Worm (Caenorhabditis elegans): Measurements from ENCODE around the gene C27F2.4.
"Not testable (repeated sequence)": the region's sequence is repeated elsewhere in the genome, so short reads cannot be mapped to it uniquely, and the experiment has no call there.

The C27F2.4 gene

DNA sequence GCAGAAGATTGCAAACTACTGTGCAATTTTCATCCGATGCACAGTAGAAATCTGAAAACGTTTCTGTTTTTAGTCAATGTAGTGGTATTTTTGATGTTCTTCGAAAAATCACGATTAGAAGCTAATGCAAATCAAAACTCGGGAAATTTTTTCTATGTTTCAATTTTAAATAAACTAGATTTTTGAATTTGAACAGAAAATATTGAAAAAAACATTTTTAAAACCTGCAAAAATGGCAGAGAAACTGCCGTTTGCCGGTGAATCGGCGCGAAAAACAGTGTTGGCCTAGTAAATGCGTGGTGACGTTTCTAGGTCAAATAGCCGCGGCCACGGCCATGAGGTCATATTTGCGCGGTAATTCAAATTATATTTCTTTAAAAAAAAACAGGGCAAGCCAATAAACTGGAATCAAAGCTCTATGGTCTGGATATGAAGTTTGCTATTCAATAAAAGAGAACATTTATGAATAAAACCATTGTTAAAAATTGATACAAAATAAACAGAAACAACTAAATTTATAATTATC lies 29.9 kb downstream of the C27F2.4 start, which contains the start of gene set-2:
Gene set-2, minus strand, starts transcription at position 51 of the 526 bp plus-strand sequence.
- TF ChIP-seq cnd-1 (tag; optimal IDR thresholded peaks at IDR 0.05) (no peak), snpc-4 (tag; optimal IDR thresholded peaks at IDR 0.05) (no peak), tbx-8 (GFP tag; optimal IDR thresholded peaks at IDR 0.05) (no peak), unc-39 (tag; optimal IDR thresholded peaks at IDR 0.05) (no peak), unc-62 (GFP tag; optimal IDR thresholded peaks at IDR 0.05) (no peak), pha-4 (tag; optimal IDR thresholded peaks at IDR 0.05) (peak; percentile 9), mab-5 (tag; optimal IDR thresholded peaks at IDR 0.05) (no peak), mls-2 (tag; optimal IDR thresholded peaks at IDR 0.05) (no peak), ceh-43 (GFP tag; optimal IDR thresholded peaks at IDR 0.05) (no peak), nhr-28 (tag; optimal IDR thresholded peaks at IDR 0.05) (no peak), hlh-1 (tag; optimal IDR thresholded peaks at IDR 0.05) (no peak), sptf-1 (tag; optimal IDR thresholded peaks at IDR 0.05) (peak; percentile 66), ceh-83 (GFP tag; optimal IDR thresholded peaks at IDR 0.05) (no peak), nhr-237 (tag; optimal IDR thresholded peaks at IDR 0.05) (no peak), lin-32 (GFP tag; optimal IDR thresholded peaks at IDR 0.05) (no peak), ztf-11 (tag; optimal IDR thresholded peaks at IDR 0.05) (no peak), drap-1 (GFP tag; optimal IDR thresholded peaks at IDR 0.05) (no peak), ces-1 (GFP tag; optimal IDR thresholded peaks at IDR 0.05) (peak; percentile 21), M03D4.4 (tag; optimal IDR thresholded peaks at IDR 0.05) (no peak), ceh-39 (tag; optimal IDR thresholded peaks at IDR 0.05) (no peak), bed-3 (GFP tag; optimal IDR thresholded peaks at IDR 0.05) (no peak), lsy-2 (tag; optimal IDR thresholded peaks at IDR 0.05) (peak; percentile 15), flh-1 (GFP tag; optimal IDR thresholded peaks at IDR 0.05) (no peak), lin-13 (tag; optimal IDR thresholded peaks at IDR 0.05) (no peak), sem-2 (GFP tag; optimal IDR thresholded peaks at IDR 0.05) (no peak)

DNA sequence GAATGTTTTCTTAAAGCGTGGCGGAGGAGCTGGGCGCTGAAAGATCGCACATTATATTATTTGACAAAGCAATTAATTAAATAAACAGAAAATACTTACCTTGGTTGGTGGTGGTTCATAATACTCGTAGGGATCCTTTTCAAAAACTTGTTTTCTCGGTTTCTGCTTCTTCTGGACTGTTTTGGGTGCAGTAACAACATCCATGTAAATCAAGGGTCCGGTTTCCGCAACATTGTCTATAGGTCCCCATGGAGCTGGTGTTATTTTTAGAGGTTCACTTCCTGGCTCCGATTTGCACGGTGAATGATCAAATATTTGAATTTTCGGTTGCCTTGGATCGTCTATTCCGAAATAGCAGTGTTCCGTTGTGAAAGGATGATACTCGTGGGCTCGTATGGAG lies 36.0 kb downstream of the C27F2.4 start:
- TF ChIP-seq mep-1 (tag; optimal IDR thresholded peaks at IDR 0.05) (no peak), elt-1 (tag; optimal IDR thresholded peaks at IDR 0.05; ENCODE audit: borderline replicate concordance, insufficient read depth) (no peak), zip-8 (tag; optimal IDR thresholded peaks at IDR 0.05) (no peak), nhr-28 (tag; optimal IDR thresholded peaks at IDR 0.05) (no peak), sem-2 (GFP tag; optimal IDR thresholded peaks at IDR 0.05) (no peak), nhr-2 (tag; optimal IDR thresholded peaks at IDR 0.05) (no peak), bed-3 (GFP tag; optimal IDR thresholded peaks at IDR 0.05) (no peak), unc-120 (tag; optimal IDR thresholded peaks at IDR 0.05; ENCODE audit: poor library complexity, severe bottlenecking) (no peak), tbx-8 (GFP tag; optimal IDR thresholded peaks at IDR 0.05) (no peak), lin-32 (GFP tag; optimal IDR thresholded peaks at IDR 0.05) (no peak), elt-3 (tag; optimal IDR thresholded peaks at IDR 0.05) (no peak), ceh-39 (tag; optimal IDR thresholded peaks at IDR 0.05) (no peak), mls-2 (tag; optimal IDR thresholded peaks at IDR 0.05) (no peak), unc-39 (tag; optimal IDR thresholded peaks at IDR 0.05) (no peak), cnd-1 (tag; optimal IDR thresholded peaks at IDR 0.05) (no peak), lsy-2 (tag; optimal IDR thresholded peaks at IDR 0.05) (no peak), drap-1 (GFP tag; optimal IDR thresholded peaks at IDR 0.05) (no peak), snpc-4 (tag; optimal IDR thresholded peaks at IDR 0.05) (no peak)

DNA sequence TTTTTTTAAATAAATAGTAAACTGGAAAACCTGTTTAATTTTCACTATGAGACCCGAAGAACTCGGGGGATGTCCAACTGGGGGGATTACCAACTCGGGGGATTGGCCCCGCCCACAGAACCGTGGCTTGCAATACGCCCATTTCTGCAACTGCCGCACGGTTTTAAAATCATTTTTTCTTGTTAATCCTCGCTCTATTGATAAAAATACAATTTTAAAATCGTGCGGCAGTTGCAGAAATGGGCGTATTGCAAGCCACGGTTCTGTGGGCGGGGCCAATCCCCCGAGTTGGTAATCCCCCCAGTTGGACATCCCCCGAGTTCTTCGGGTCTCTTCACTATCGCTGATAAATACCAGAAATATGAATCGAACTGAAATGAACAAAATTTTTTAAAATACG lies 38.1 kb downstream of the C27F2.4 start, which contains the start of gene mmab-1:
Gene mmab-1, minus strand, starts transcription at position 95 of the 400 bp plus-strand sequence.
- not testable (repeated sequence) for TF ChIP-seq ceh-43 (GFP tag; optimal IDR thresholded peaks at IDR 0.05); flh-1 (GFP tag; optimal IDR thresholded peaks at IDR 0.05); lsy-2 (tag; optimal IDR thresholded peaks at IDR 0.05)

ce11 chrIII:4920221-4920620 lies 39.9 kb downstream of the C27F2.4 start, which contains the start of gene ula-1:
ula-1 (minus strand) TSS chrIII:4920321.
- no peak for TF ChIP-seq drap-1 (GFP tag; optimal IDR thresholded peaks at IDR 0.05)
- TF ChIP-seq mab-5 (tag; optimal IDR thresholded peaks at IDR 0.05), result no peak

- no peak for TF ChIP-seq blmp-1 (tag; optimal IDR thresholded peaks at IDR 0.05)
- TF ChIP-seq unc-39 (tag; optimal IDR thresholded peaks at IDR 0.05), result no peak
- no peak for TF ChIP-seq cnd-1 (tag; optimal IDR thresholded peaks at IDR 0.05)
- no peak for TF ChIP-seq ceh-83 (GFP tag; optimal IDR thresholded peaks at IDR 0.05)
- no peak for TF ChIP-seq sptf-1 (tag; optimal IDR thresholded peaks at IDR 0.05)
- no peak for TF ChIP-seq ceh-43 (GFP tag; optimal IDR thresholded peaks at IDR 0.05)
- no peak for TF ChIP-seq nhr-76 (tag; optimal IDR thresholded peaks at IDR 0.05)
- no peak for TF ChIP-seq zip-8 (tag; optimal IDR thresholded peaks at IDR 0.05)
- TF ChIP-seq snpc-4 (tag; optimal IDR thresholded peaks at IDR 0.05), result no peak
- no peak for TF ChIP-seq nhr-237 (tag; optimal IDR thresholded peaks at IDR 0.05)
- TF ChIP-seq unc-62 (GFP tag; optimal IDR thresholded peaks at IDR 0.05), result no peak
- TF ChIP-seq ham-2 (GFP tag; optimal IDR thresholded peaks at IDR 0.05), result no peak
- no peak for TF ChIP-seq nhr-12 (tag; optimal IDR thresholded peaks at IDR 0.05)
- TF ChIP-seq ces-1 (GFP tag; optimal IDR thresholded peaks at IDR 0.05), result no peak
- no peak for TF ChIP-seq flh-1 (GFP tag; optimal IDR thresholded peaks at IDR 0.05)
- no peak for TF ChIP-seq hlh-1 (tag; optimal IDR thresholded peaks at IDR 0.05)
Measured at ce11 chrIII:4918906-4919305, 41.2 kb downstream of the C27F2.4 start.
